Fruit fly (Drosophila melanogaster): ENCODE measurements around the gene CG31064.

Gene CG31064

dm6 chr3R:27270379-27271266 is 31.7 kb upstream of the CG31064 start:
- TF ChIP-seq CG32264 (GFP tag; optimal IDR thresholded peaks at IDR 0.05), result no peak
- TF ChIP-seq Rel (GFP tag; optimal IDR thresholded peaks at IDR 0.05), result no peak
- TF ChIP-seq Rel (tag; optimal IDR thresholded peaks at IDR 0.05), result peak; percentile 78

- TF ChIP-seq br (GFP tag; optimal IDR thresholded peaks at IDR 0.05), result no peak
Measured at dm6 chr3R:27265330-27265729, 26.4 kb upstream of the CG31064 start, which contains the start of the genes CG14262 and CG14260. Gene CG14262 (minus strand): TSS chr3R:27265430. Gene CG14260 (plus strand): TSS chr3R:27265457.

dm6 chr3R:27263434-27264215 is 24.7 kb upstream of the CG31064 start, which contains the start of gene woc:
Gene woc (minus strand): TSS chr3R:27264055.
- TF ChIP-seq woc (GFP tag; optimal IDR thresholded peaks at IDR 0.05) (no peak), rgr (GFP tag; optimal IDR thresholded peaks at IDR 0.05) (peak; percentile 53), Vsx2 (GFP tag; optimal IDR thresholded peaks at IDR 0.05; ENCODE audit: partially characterized antibody) (no peak), N (GFP tag; optimal IDR thresholded peaks at IDR 0.05) (peak; percentile 64), Rel (GFP tag; optimal IDR thresholded peaks at IDR 0.05) (no peak), Rel (tag; optimal IDR thresholded peaks at IDR 0.05) (peak; percentile 72), h (GFP tag; optimal IDR thresholded peaks at IDR 0.05) (peak; percentile 80), jim (GFP tag; optimal IDR thresholded peaks at IDR 0.05) (peak; percentile 97), sv (GFP tag; optimal IDR thresholded peaks at IDR 0.05) (peak; percentile 39), Sp1 (GFP tag; optimal IDR thresholded peaks at IDR 0.05) (peak; percentile 64), psq (GFP tag; optimal IDR thresholded peaks at IDR 0.05) (peak; percentile 74), CrebA (GFP tag; optimal IDR thresholded peaks at IDR 0.05; ENCODE audit: borderline replicate concordance) (no peak), fru (GFP tag; optimal IDR thresholded peaks at IDR 0.05) (peak; percentile 80), OdsH (GFP tag; optimal IDR thresholded peaks at IDR 0.05) (peak; percentile 71), Jra (GFP tag; optimal IDR thresholded peaks at IDR 0.05) (no peak), Mio (GFP tag; optimal IDR thresholded peaks at IDR 0.05) (no peak), Hr83 (GFP tag; optimal IDR thresholded peaks at IDR 0.05; ENCODE audit: poor library complexity, severe bottlenecking) (peak; percentile 76), foxo (GFP tag; optimal IDR thresholded peaks at IDR 0.05) (peak in 1 of 2 experiments; percentile 79), Hr78 (GFP tag; optimal IDR thresholded peaks at IDR 0.05) (no peak), ey (GFP tag; optimal IDR thresholded peaks at IDR 0.05) (peak; percentile 78), dmrt93B (GFP tag; optimal IDR thresholded peaks at IDR 0.05) (no peak), br (GFP tag; optimal IDR thresholded peaks at IDR 0.05) (peak; percentile 68)

- TF ChIP-seq dl (GFP tag; optimal IDR thresholded peaks at IDR 0.05; ENCODE audit: insufficient read depth in 1 of 2, partially characterized antibody in 2 of 2) (no peak), lola (GFP tag; optimal IDR thresholded peaks at IDR 0.05) (no peak), tai (GFP tag; optimal IDR thresholded peaks at IDR 0.05) (no peak), Jra (GFP tag; optimal IDR thresholded peaks at IDR 0.05) (no peak), rgr (GFP tag; optimal IDR thresholded peaks at IDR 0.05) (no peak), Hnf4 (GFP tag; optimal IDR thresholded peaks at IDR 0.05) (no peak), psq (GFP tag; optimal IDR thresholded peaks at IDR 0.05) (no peak), CG32264 (GFP tag; optimal IDR thresholded peaks at IDR 0.05) (no peak), jim (GFP tag; optimal IDR thresholded peaks at IDR 0.05) (no peak), Dif (GFP tag; optimal IDR thresholded peaks at IDR 0.05; ENCODE audit: partially characterized antibody) (no peak), dsf (GFP tag; optimal IDR thresholded peaks at IDR 0.05; ENCODE audit: borderline replicate concordance) (no peak), sv (GFP tag; optimal IDR thresholded peaks at IDR 0.05) (no peak), Mio (GFP tag; optimal IDR thresholded peaks at IDR 0.05) (no peak), GATAd (GFP tag; optimal IDR thresholded peaks at IDR 0.05) (no peak)
Measured at dm6 chr3R:27253921-27254376, 15.1 kb upstream of the CG31064 start.

Measured in whole organism, wandering third instar larva.